Fruit fly (Drosophila melanogaster) whole organism, embryonic: ENCODE data around the gene Sema5c.

Source experiments
- Aef1 ChIP-seq: fragments of 200-800 bp; sonication (Bioruptor generic); IDR thresholded peaks from 3 replicates; pipeline ENCODE4 v1.3.6; 2022; ENCODE audit warnings: missing biosample characterization, missing genetic modification characterization
- B-H2 ChIP-seq: fragments of 200-800 bp; sonication (Bioruptor generic); optimal IDR thresholded peaks from 2 replicates; lab custom pipeline; 2018; ENCODE audit warnings: missing biosample characterization, mild to moderate bottlenecking, missing genetic modification characterization
- CG10431 ChIP-seq: fragments of 200-800 bp; sonication (Bioruptor generic); optimal IDR thresholded peaks from 3 replicates; lab custom pipeline; 2018; ENCODE audit warnings: missing biosample characterization, mild to moderate bottlenecking, missing genetic modification characterization
- CG11085 ChIP-seq: fragments of 200-800 bp; sonication (Bioruptor generic); IDR thresholded peaks from 2 replicates; pipeline ENCODE4 v1.3.6; 2022; ENCODE audit warnings: missing biosample characterization, missing genetic modification characterization
- CG11695 ChIP-seq: fragments of 200-800 bp; sonication (Bioruptor generic); IDR thresholded peaks from 3 replicates; pipeline ENCODE4 v1.3.6; 2022; ENCODE audit warnings: missing biosample characterization, missing genetic modification characterization
- CG11696 ChIP-seq: fragments of 200-800 bp; sonication (Bioruptor generic); IDR thresholded peaks from 2 replicates; pipeline ENCODE4 v1.3.6; 2022; ENCODE audit warnings: missing biosample characterization, missing genetic modification characterization
- CG13287 ChIP-seq: fragments of 200-800 bp; sonication (Bioruptor generic); IDR thresholded peaks from 2 replicates; pipeline ENCODE4 v1.3.6; 2022; ENCODE audit warnings: missing biosample characterization, missing genetic modification characterization; ENCODE audit not compliant: partially characterized antibody
- CG13624 ChIP-seq: fragments of 200-800 bp; sonication (Bioruptor generic); optimal IDR thresholded peaks from 2 replicates; lab custom pipeline; 2016; ENCODE audit warnings: missing biosample characterization, missing genetic modification characterization
- CG15514 ChIP-seq: fragments of 200-800 bp; sonication (Bioruptor generic); optimal IDR thresholded peaks from 3 replicates; lab custom pipeline; 2017; ENCODE audit warnings: missing biosample characterization, missing genetic modification characterization, mild to moderate bottlenecking, moderate library complexity, missing genetic modification reagents
- CG16863 ChIP-seq: fragments of 200-800 bp; sonication (Bioruptor generic); optimal IDR thresholded peaks from 3 replicates; lab custom pipeline; 2016; ENCODE audit warnings: missing biosample characterization, missing genetic modification characterization
- CG18262 ChIP-seq: fragments of 200-800 bp; optimal IDR thresholded peaks from 3 replicates; lab custom pipeline; 2019; ENCODE audit warnings: missing biosample characterization, mild to moderate bottlenecking, missing genetic modification characterization, moderate library complexity
- CG2889 ChIP-seq: fragments of 200-800 bp; sonication (Bioruptor generic); IDR thresholded peaks from 3 replicates; pipeline ENCODE4 v1.3.6; 2022; ENCODE audit warnings: missing biosample characterization, missing genetic modification characterization
- CG32772 ChIP-seq: fragments of 200-800 bp; sonication (Bioruptor generic); IDR thresholded peaks from 2 replicates; pipeline ENCODE4 v1.3.6; 2022; ENCODE audit warnings: missing biosample characterization, missing genetic modification characterization
- CG42726 ChIP-seq: fragments of 200-800 bp; sonication (Bioruptor generic); IDR thresholded peaks from 2 replicates; pipeline ENCODE4 v1.3.6; 2022; ENCODE audit warnings: missing biosample characterization, missing genetic modification characterization; ENCODE audit not compliant: partially characterized antibody
- CG4282 ChIP-seq: fragments of 200-800 bp; sonication (Bioruptor generic); optimal IDR thresholded peaks from 2 replicates; lab custom pipeline; 2016; ENCODE audit warnings: missing biosample characterization, missing genetic modification characterization
- CG6683 ChIP-seq: fragments of 200-800 bp; sonication (Bioruptor generic); optimal IDR thresholded peaks from 2 replicates; lab custom pipeline; 2017; ENCODE audit warnings: missing biosample characterization, mild to moderate bottlenecking, missing genetic modification characterization, missing genetic modification reagents
- CG7745 ChIP-seq: fragments of 200-800 bp; sonication (Bioruptor generic); optimal IDR thresholded peaks from 2 replicates; lab custom pipeline; 2018; ENCODE audit warnings: missing biosample characterization, mild to moderate bottlenecking, missing genetic modification characterization, moderate library complexity
- CG7786 ChIP-seq: fragments of 200-800 bp; sonication (Bioruptor generic); optimal IDR thresholded peaks from 2 replicates; lab custom pipeline; 2016; ENCODE audit warnings: missing biosample characterization, missing genetic modification characterization
- CG8281 ChIP-seq: fragments of 200-800 bp; sonication (Bioruptor generic); optimal IDR thresholded peaks from 2 replicates; lab custom pipeline; 2018; ENCODE audit warnings: missing biosample characterization, mild to moderate bottlenecking, missing genetic modification characterization, moderate library complexity
- CG9876 ChIP-seq: fragments of 200-800 bp; sonication (Bioruptor generic); optimal IDR thresholded peaks from 2 replicates; lab custom pipeline; 2016; ENCODE audit warnings: missing biosample characterization, missing genetic modification characterization
- CkIIα-i1 ChIP-seq: fragments of 200-800 bp; sonication (Bioruptor generic); IDR thresholded peaks from 2 replicates; pipeline ENCODE4 v1.3.6; 2022; ENCODE audit warnings: missing biosample characterization, missing genetic modification characterization
- D ChIP-seq, 2 experiments: fragments of 200-800 bp in 1 of 2; fragments of >200 bp in 1 of 2; sonication (Bioruptor generic) in 1 of 2; optimal IDR thresholded peaks; 2 replicates in 1 of 2; 3 replicates in 1 of 2; lab custom pipeline; 2017; ENCODE audit warnings: mild to moderate bottlenecking in 1 of 2, missing biosample characterization in 1 of 2, missing genetic modification characterization in 1 of 2, missing genetic modification reagents in 1 of 2
- D19B ChIP-seq: fragments of 200-800 bp; sonication (Bioruptor generic); optimal IDR thresholded peaks from 2 replicates; lab custom pipeline; 2017; ENCODE audit warnings: missing biosample characterization, mild to moderate bottlenecking, missing genetic modification characterization
- Doc2 ChIP-seq: fragments of 200-800 bp; sonication (Bioruptor generic); IDR thresholded peaks from 2 replicates; pipeline ENCODE4 v1.3.6; 2022; ENCODE audit warnings: missing biosample characterization, missing genetic modification characterization
- Eip74EF ChIP-seq, 2 experiments: fragments of 200-800 bp in 1 of 2; fragments of >200 bp in 1 of 2; sonication (Bioruptor generic) in 1 of 2; optimal IDR thresholded peaks; 2 replicates each; lab custom pipeline; 2017 to 2019; ENCODE audit warnings: missing biosample characterization in 2 of 2, missing genetic modification characterization in 2 of 2, mild to moderate bottlenecking in 1 of 2, moderate library complexity in 1 of 2
- Ets97D ChIP-seq: fragments of 200-800 bp; sonication (Bioruptor generic); optimal IDR thresholded peaks from 3 replicates; lab custom pipeline; 2016; ENCODE audit warnings: missing biosample characterization, missing genetic modification characterization
- HLH54F ChIP-seq: fragments of 200-800 bp; sonication (Bioruptor generic); optimal IDR thresholded peaks from 3 replicates; lab custom pipeline; 2016; ENCODE audit warnings: missing biosample characterization, missing genetic modification characterization
- HLHmδ ChIP-seq: fragments of 200-800 bp; sonication (Bioruptor generic); optimal IDR thresholded peaks from 2 replicates; lab custom pipeline; 2018; ENCODE audit warnings: missing biosample characterization, mild to moderate bottlenecking, missing genetic modification characterization, moderate library complexity
- Hmr ChIP-seq: fragments of 200-800 bp; sonication (Bioruptor generic); optimal IDR thresholded peaks from 3 replicates; lab custom pipeline; 2017; ENCODE audit warnings: mild to moderate bottlenecking, missing biosample characterization, missing genetic modification reagents, missing genetic modification characterization
- Hr3 ChIP-seq: fragments of 200-800 bp; sonication (Bioruptor generic); optimal IDR thresholded peaks from 3 replicates; lab custom pipeline; 2016; ENCODE audit warnings: missing biosample characterization, missing genetic modification characterization
- Hr39 ChIP-seq: fragments of >200 bp; optimal IDR thresholded peaks from 2 replicates; lab custom pipeline; 2017
- Hsf ChIP-seq: fragments of 200-800 bp; sonication (Bioruptor generic); optimal IDR thresholded peaks from 3 replicates; lab custom pipeline; 2016; ENCODE audit warnings: missing biosample characterization, missing genetic modification characterization
- MESR4 ChIP-seq: fragments of 200-800 bp; sonication (Bioruptor generic); optimal IDR thresholded peaks from 2 replicates; lab custom pipeline; 2018; ENCODE audit warnings: missing biosample characterization, mild to moderate bottlenecking, missing genetic modification characterization, moderate library complexity
- TFAM ChIP-seq: fragments of 200-800 bp; sonication (Bioruptor generic); optimal IDR thresholded peaks from 2 replicates; lab custom pipeline; 2017; ENCODE audit warnings: missing biosample characterization, missing genetic modification characterization, inconsistent platforms
- al ChIP-seq: fragments of 200-800 bp; sonication (Bioruptor generic); IDR thresholded peaks from 2 replicates; pipeline ENCODE4 v1.3.6; 2022; ENCODE audit warnings: missing biosample characterization, missing genetic modification characterization
- cato ChIP-seq: fragments of 200-800 bp; sonication (Bioruptor generic); optimal IDR thresholded peaks from 2 replicates; lab custom pipeline; 2016; ENCODE audit warnings: missing biosample characterization, missing genetic modification characterization, borderline replicate concordance
- fu2 ChIP-seq: fragments of 200-800 bp; sonication (Bioruptor generic); optimal IDR thresholded peaks from 2 replicates; lab custom pipeline; 2016; ENCODE audit warnings: missing biosample characterization, missing genetic modification characterization
- h ChIP-seq: fragments of >200 bp; optimal IDR thresholded peaks from 2 replicates; lab custom pipeline; 2017
- lmd ChIP-seq: fragments of 200-800 bp; sonication (Bioruptor generic); IDR thresholded peaks from 2 replicates; pipeline ENCODE4 v1.3.6; 2022; ENCODE audit warnings: missing biosample characterization, missing genetic modification characterization
- lov ChIP-seq, 2 experiments: fragments of 200-800 bp in 1 of 2; fragments of >200 bp in 1 of 2; sonication (Bioruptor generic) in 1 of 2; IDR thresholded peaks in 1 of 2; optimal IDR thresholded peaks in 1 of 2; 2 replicates in 1 of 2; 3 replicates in 1 of 2; pipeline versions ENCODE4 v1.3.6 to Lab custom; 2017 to 2022; ENCODE audit warnings: missing biosample characterization in 1 of 2, missing genetic modification characterization in 1 of 2
- maf-S ChIP-seq: fragments of 200-800 bp; sonication (Bioruptor generic); optimal IDR thresholded peaks from 2 replicates; lab custom pipeline; 2016; ENCODE audit warnings: missing biosample characterization, missing genetic modification characterization
- nau ChIP-seq: fragments of 200-800 bp; sonication (Bioruptor generic); optimal IDR thresholded peaks from 3 replicates; lab custom pipeline; 2017; ENCODE audit warnings: missing biosample characterization, mild to moderate bottlenecking, missing genetic modification characterization, missing genetic modification reagents
- onecut ChIP-seq: fragments of 200-800 bp; sonication (Bioruptor generic); IDR thresholded peaks from 2 replicates; pipeline ENCODE4 v1.3.6; 2022; ENCODE audit warnings: missing biosample characterization, missing genetic modification characterization
- schlank ChIP-seq: fragments of 200-800 bp; sonication (Bioruptor generic); optimal IDR thresholded peaks from 2 replicates; lab custom pipeline; 2018; ENCODE audit warnings: missing biosample characterization, mild to moderate bottlenecking, missing genetic modification characterization
- sens-2 ChIP-seq: fragments of 200-800 bp; sonication (Bioruptor generic); IDR thresholded peaks from 2 replicates; pipeline ENCODE4 v1.3.6; 2022; ENCODE audit warnings: missing biosample characterization, missing genetic modification characterization
- slp2 ChIP-seq: fragments of 200-800 bp; sonication (Bioruptor generic); optimal IDR thresholded peaks from 2 replicates; lab custom pipeline; 2016; ENCODE audit warnings: missing biosample characterization, missing genetic modification characterization
- sr ChIP-seq: fragments of 200-800 bp; sonication (Bioruptor generic); IDR thresholded peaks from 3 replicates; pipeline ENCODE4 v1.3.6; 2022; ENCODE audit warnings: missing biosample characterization, missing genetic modification characterization
- tgo ChIP-seq: fragments of 200-800 bp; sonication (Bioruptor generic); IDR thresholded peaks from 3 replicates; pipeline ENCODE4 v1.3.6; 2022; ENCODE audit warnings: missing biosample characterization, missing genetic modification characterization
- ttk ChIP-seq: fragments of 200-800 bp; sonication (Bioruptor generic); IDR thresholded peaks from 2 replicates; pipeline ENCODE4 v2.1.2; 2022; ENCODE audit warnings: missing biosample characterization, missing genetic modification characterization
- twi ChIP-seq: fragments of 200-800 bp; optimal IDR thresholded peaks from 2 replicates; lab custom pipeline; 2019; ENCODE audit warnings: missing biosample characterization, mild to moderate bottlenecking, missing genetic modification characterization, moderate library complexity
- vnd ChIP-seq: fragments of 200-800 bp; sonication (Bioruptor generic); IDR thresholded peaks from 3 replicates; pipeline ENCODE4 v1.3.6; 2022; ENCODE audit warnings: missing biosample characterization, missing genetic modification characterization; ENCODE audit not compliant: partially characterized antibody

Gene Sema5c

DNA sequence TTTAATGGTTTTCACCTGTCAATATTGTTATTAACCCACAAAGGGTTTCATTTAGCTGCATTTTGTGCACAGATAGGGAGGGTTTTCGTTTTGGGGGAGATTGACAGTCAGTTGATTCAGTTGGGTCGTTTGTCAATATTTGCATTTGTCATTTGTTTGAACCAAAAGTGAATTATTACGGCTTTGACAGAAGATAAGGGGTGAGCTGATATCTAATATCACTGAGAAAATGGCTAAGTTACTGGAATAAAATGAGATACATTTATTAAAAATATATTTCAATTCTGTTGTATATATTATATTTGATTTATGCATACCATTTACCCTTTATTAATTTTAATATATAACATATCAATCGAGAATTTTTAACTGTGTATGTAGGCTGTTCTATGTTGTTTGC lies 2.2 kb upstream of the Sema5c start (continued):
- TF ChIP-seq B-H2 (GFP tag; lab: Kevin White, UChicago) (no peak), nau (GFP tag; lab: Kevin White, UChicago) (peak; percentile 70), D (optimal IDR thresholded peaks at IDR 0.05; lab: Kevin White, UChicago) (no peak), D (GFP tag; optimal IDR thresholded peaks at IDR 0.05; lab: Kevin White, UChicago) (peak; percentile 65), Hsf (GFP tag; lab: Kevin White, UChicago) (peak; percentile 8), vnd (no peak), sr (no peak), Ets97D (no peak), Hmr (GFP tag; lab: Kevin White, UChicago) (peak; percentile 35), CG7745 (tag; lab: Kevin White, UChicago) (peak; percentile 81), sens-2 (GFP tag; lab: Robert Waterston, UW) (no peak), CG11696 (GFP tag; lab: Robert Waterston, UW) (no peak), cato (GFP tag; lab: Kevin White, UChicago) (no peak), HLH54F (GFP tag; lab: Kevin White, UChicago) (no peak), CG11695 (GFP tag; lab: Robert Waterston, UW) (0 out of 3 replicates have a peak, but pooled peaks have one; percentile 38), CG13624 (GFP tag; lab: Kevin White, UChicago) (no peak), CkIIα-i1 (GFP tag; lab: Robert Waterston, UW) (no peak), fu2 (GFP tag; lab: Kevin White, UChicago) (no peak), Hr3 (GFP tag; lab: Kevin White, UChicago) (no peak), tgo (peak; percentile 24; the same call in 2 of the 3 replicates), CG11085 (GFP tag; lab: Robert Waterston, UW) (no peak), CG8281 (tag; lab: Kevin White, UChicago) (peak; percentile 79), Aef1 (GFP tag; lab: Robert Waterston, UW) (no peak), CG32772 (GFP tag; lab: Robert Waterston, UW) (no peak), twi (tag; lab: Kevin White, UChicago) (no peak), CG10431 (GFP tag; lab: Kevin White, UChicago) (peak; percentile 81), CG42726 (GFP tag; lab: Robert Waterston, UW) (no peak), CG18262 (tag; lab: Kevin White, UChicago) (peak; percentile 69), Hr39 (lab: Kevin White, UChicago) (no peak), al (GFP tag; lab: Robert Waterston, UW) (no peak), Doc2 (GFP tag; lab: Robert Waterston, UW) (no peak), CG7786 (GFP tag; lab: Kevin White, UChicago) (no peak), onecut (GFP tag; lab: Robert Waterston, UW) (peak; percentile 62), CG6683 (GFP tag; lab: Kevin White, UChicago) (peak; percentile 16), MESR4 (peak; percentile 5), maf-S (GFP tag; lab: Kevin White, UChicago) (no peak), CG16863 (GFP tag; lab: Kevin White, UChicago) (no peak), CG2889 (no peak), ttk (no peak), h (lab: Kevin White, UChicago) (no peak), lov (optimal IDR thresholded peaks at IDR 0.05; lab: Kevin White, UChicago) (no peak), lov (GFP tag; IDR thresholded peaks at IDR 0.05; lab: Robert Waterston, UW) (0 out of 3 replicates have a peak, but pooled peaks have one; percentile 41), HLHmδ (GFP tag; lab: Kevin White, UChicago) (peak; percentile 89), D19B (GFP tag; lab: Kevin White, UChicago) (no peak), CG9876 (no peak), lmd (no peak; the same call in 1 of the 2 replicates), Eip74EF (GFP tag; optimal IDR thresholded peaks at IDR 0.05; lab: Kevin White, UChicago) (peak in 1 of 2 experiments; percentile 8), TFAM (GFP tag; lab: Kevin White, UChicago) (no peak), CG15514 (GFP tag; lab: Kevin White, UChicago) (peak; percentile 31), CG13287 (no peak), CG4282 (GFP tag; lab: Kevin White, UChicago) (no peak), slp2 (GFP tag; lab: Kevin White, UChicago) (no peak), schlank (tag; lab: Kevin White, UChicago) (no peak)
